Worm (Caenorhabditis elegans) whole organism, L2 larva: Measurements from ENCODE around the gene unc-58.

Experiments
- ama-1 ChIP-seq: fragments of 150-350 bp; optimal IDR thresholded peaks from 2 replicates; lab custom pipeline; 2018; ENCODE audit warnings: inconsistent platforms
- skn-1 ChIP-seq: sonication (generic microtip); optimal IDR thresholded peaks from 2 replicates; lab custom pipeline; 2017; ENCODE audit warnings: missing biosample characterization, missing genetic modification characterization
- unc-62 ChIP-seq: fragments of 150-350 bp; optimal IDR thresholded peaks from 2 replicates; lab custom pipeline; 2014; ENCODE audit warnings: missing biosample characterization, missing genetic modification reagents, missing genetic modification characterization

DNA sequence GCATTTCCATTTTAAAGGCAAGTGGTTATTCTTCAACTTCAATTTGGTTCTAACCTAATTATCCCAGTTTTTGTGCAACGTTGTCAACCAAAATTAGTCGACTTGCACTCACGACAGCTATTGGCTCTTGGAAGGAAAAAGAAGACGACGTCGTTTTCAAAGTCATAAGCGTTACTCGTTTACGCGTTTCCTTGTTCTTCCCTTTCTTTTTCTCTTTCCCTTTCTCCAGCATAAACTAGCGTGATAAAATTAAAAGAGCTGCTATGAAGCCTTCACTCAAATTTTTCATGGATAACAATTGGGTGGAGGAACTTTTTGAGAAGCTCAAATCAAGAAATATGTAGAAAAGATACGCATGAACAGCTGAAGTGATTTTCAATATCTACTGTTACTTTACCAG is 30.2 kb upstream of the unc-58 start:
- TF ChIP-seq unc-62 (GFP tag; lab: Kevin White, UChicago) (no peak), ama-1 (no peak), skn-1 (tag; lab: Kevin White, UChicago) (no peak)
